Worm (Caenorhabditis elegans) whole organism, late embryonic: ENCODE data around the gene pgl-1.
A peak's percentile ranks its signal among the peaks of the same experiment; 100 is the strongest.

Experiments
- K02D7.2 ChIP-seq: sonication (generic microtip); optimal IDR thresholded peaks from 2 replicates; lab custom pipeline; 2017; ENCODE audit warnings: mild to moderate bottlenecking, missing genetic modification characterization, missing compliant biosample characterization
- K09A11.1 ChIP-seq: sonication (generic microtip); optimal IDR thresholded peaks from 2 replicates; lab custom pipeline; 2017; ENCODE audit warnings: antibody characterized with exemption, mild to moderate bottlenecking, missing genetic modification characterization, missing compliant biosample characterization; ENCODE audit not compliant: insufficient read depth
- ama-1 ChIP-seq: fragments of 150-350 bp; optimal IDR thresholded peaks from 2 replicates; lab custom pipeline; 2014
- ceh-30 ChIP-seq: fragments of 150-350 bp; optimal IDR thresholded peaks from 2 replicates; lab custom pipeline; 2014; ENCODE audit warnings: missing biosample characterization, missing genetic modification characterization
- ceh-6 ChIP-seq: fragments of 200-800 bp; sonication (Bioruptor generic); optimal IDR thresholded peaks from 2 replicates; lab custom pipeline; 2018; ENCODE audit warnings: mild to moderate bottlenecking, missing genetic modification characterization, missing compliant biosample characterization
- hlh-6 ChIP-seq: sonication (generic microtip); optimal IDR thresholded peaks from 2 replicates; lab custom pipeline; 2016; ENCODE audit warnings: missing genotype, missing genetic modification characterization, missing compliant biosample characterization
- hlh-8 ChIP-seq: sonication (generic microtip); optimal IDR thresholded peaks from 2 replicates; lab custom pipeline; 2016; ENCODE audit warnings: missing genotype, missing genetic modification characterization, missing compliant biosample characterization
- lim-6 ChIP-seq: sonication (generic microtip); optimal IDR thresholded peaks from 2 replicates; lab custom pipeline; 2016; ENCODE audit warnings: missing genetic modification characterization, missing compliant biosample characterization
- nfya-1 ChIP-seq: sonication (generic microtip); optimal IDR thresholded peaks from 2 replicates; lab custom pipeline; 2017; ENCODE audit warnings: missing genetic modification characterization, mild to moderate bottlenecking, missing compliant biosample characterization, antibody characterized with exemption, moderate library complexity
- pax-1 ChIP-seq: fragments of 150-350 bp; optimal IDR thresholded peaks from 2 replicates; lab custom pipeline; 2014; ENCODE audit warnings: missing biosample characterization, missing genetic modification characterization
- pqm-1 ChIP-seq: sonication (generic microtip); optimal IDR thresholded peaks from 2 replicates; lab custom pipeline; 2016; ENCODE audit warnings: missing genetic modification characterization, missing compliant biosample characterization

- TF ChIP-seq hlh-8 (tag; lab: Kevin White, UChicago) (peak; percentile 20), ceh-30 (tag; lab: Kevin White, UChicago) (no peak), pqm-1 (tag; lab: Kevin White, UChicago) (no peak), K02D7.2 (tag; lab: Kevin White, UChicago) (no peak), K09A11.1 (no peak), ceh-6 (GFP tag; lab: Kevin White, UChicago) (no peak), ama-1 (lab: Kevin White, UChicago) (no peak), nfya-1 (tag; lab: Kevin White, UChicago) (peak; percentile 64), lim-6 (tag; lab: Kevin White, UChicago) (no peak), pax-1 (tag; lab: Kevin White, UChicago) (no peak), hlh-6 (tag; lab: Kevin White, UChicago) (no peak)
Measured at ce11 chrIV:7023004-7023403, 45.9 kb upstream of the pgl-1 start.
